Worm (Caenorhabditis elegans) whole organism, L1 larva: ENCODE results near the gene Y45G5AL.1.

Source experiments
- alr-1 ChIP-seq: fragments of 200-800 bp; sonication (Bioruptor generic); optimal IDR thresholded peaks from 2 replicates; lab custom pipeline; 2018; ENCODE audit warnings: borderline replicate concordance, mild to moderate bottlenecking, missing genetic modification characterization, missing compliant biosample characterization
- dpl-1 ChIP-seq, 3 experiments: fragments of 150-350 bp in 2 of 3; sonication (generic microtip) in 1 of 3; optimal IDR thresholded peaks; 2 replicates each; lab custom pipeline; 2014 to 2017; ENCODE audit warnings: missing biosample characterization in 3 of 3, missing genetic modification characterization in 3 of 3, missing genetic modification reagents in 3 of 3
- efl-3 ChIP-seq: fragments of 200-800 bp; sonication (Bioruptor generic); optimal IDR thresholded peaks from 2 replicates; lab custom pipeline; 2018; ENCODE audit warnings: mild to moderate bottlenecking, missing genetic modification characterization, missing compliant biosample characterization
- grh-1 ChIP-seq: fragments of 200-800 bp; sonication (Bioruptor generic); IDR thresholded peaks from 2 replicates; pipeline ENCODE4 v1.3.6; 2022; ENCODE audit warnings: missing genetic modification reagents, missing genetic modification characterization, missing compliant biosample characterization
- jun-1 ChIP-seq: fragments of 150-350 bp; optimal IDR thresholded peaks from 2 replicates; lab custom pipeline; 2014; ENCODE audit warnings: missing biosample characterization, missing genetic modification reagents, missing genetic modification characterization
- lin-15B ChIP-seq: fragments of 150-350 bp; sonication (generic microtip); optimal IDR thresholded peaks from 3 replicates; lab custom pipeline; 2014; ENCODE audit warnings: missing biosample characterization, missing genetic modification characterization
- mef-2 ChIP-seq: fragments of 150-350 bp; optimal IDR thresholded peaks from 2 replicates; lab custom pipeline; 2014; ENCODE audit warnings: missing biosample characterization, missing genetic modification characterization
- snpc-4 ChIP-seq: fragments of 150-350 bp; optimal IDR thresholded peaks from 2 replicates; lab custom pipeline; 2014; ENCODE audit warnings: missing biosample characterization, missing genetic modification characterization
- unc-130 ChIP-seq: fragments of 150-350 bp; optimal IDR thresholded peaks from 2 replicates; lab custom pipeline; 2017; ENCODE audit warnings: missing biosample characterization, missing genetic modification characterization, inconsistent platforms
- vab-15 ChIP-seq: sonication (generic microtip); optimal IDR thresholded peaks from 2 replicates; lab custom pipeline; 2017; ENCODE audit warnings: missing genotype, mild to moderate bottlenecking, missing genetic modification characterization, missing compliant biosample characterization
- ztf-11 ChIP-seq, 2 experiments: sonication (generic microtip); optimal IDR thresholded peaks; 2 replicates each; lab custom pipeline; 2016 to 2017; ENCODE audit warnings: missing genetic modification characterization in 2 of 2, missing biosample characterization in 1 of 2, missing compliant biosample characterization in 1 of 2
- ztf-4 ChIP-seq: fragments of 150-350 bp; optimal IDR thresholded peaks from 2 replicates; lab custom pipeline; 2014; ENCODE audit warnings: missing biosample characterization, missing genetic modification characterization

DNA sequence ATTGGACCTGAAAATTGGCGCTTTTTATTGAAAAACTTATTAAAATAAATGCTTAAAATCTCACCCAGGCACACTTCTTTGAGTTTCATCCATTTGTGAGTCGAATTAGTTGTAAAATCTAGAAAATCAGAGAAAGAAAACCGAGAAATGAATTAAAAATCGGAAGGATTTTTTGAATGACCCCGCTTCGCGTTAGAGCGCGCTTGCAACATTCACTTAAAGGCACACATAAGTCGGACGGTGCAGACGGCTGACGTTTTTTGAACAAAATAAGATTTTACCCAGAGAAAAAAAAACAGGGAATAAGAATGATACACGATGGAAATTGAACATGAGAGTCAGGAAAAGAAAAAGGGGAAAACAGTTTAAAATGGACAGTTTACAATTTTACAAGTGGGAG lies 25.4 kb downstream of the Y45G5AL.1 start:
- peak; percentile 37 for TF ChIP-seq lin-15B
- peak in 2 of 3 experiments; percentile 25 to 54 for TF ChIP-seq dpl-1 (GFP tag; optimal IDR thresholded peaks at IDR 0.05; lab: Kevin White, UChicago)
- TF ChIP-seq vab-15 (tag; lab: Kevin White, UChicago), result no peak
- no peak for TF ChIP-seq grh-1 (GFP tag; lab: Robert Waterston, UW)
- no peak for TF ChIP-seq jun-1 (tag; lab: Kevin White, UChicago)
- no peak for TF ChIP-seq efl-3 (GFP tag; lab: Kevin White, UChicago)
- TF ChIP-seq ztf-4 (tag; lab: Kevin White, UChicago), result no peak
- TF ChIP-seq mef-2 (tag; lab: Kevin White, UChicago), result no peak
- TF ChIP-seq ztf-11 (tag; optimal IDR thresholded peaks at IDR 0.05; lab: Kevin White, UChicago), result no peak
- TF ChIP-seq unc-130 (tag; lab: Kevin White, UChicago), result no peak
- TF ChIP-seq alr-1 (tag; lab: Kevin White, UChicago), result no peak
- no peak for TF ChIP-seq snpc-4 (tag; lab: Kevin White, UChicago)
